Fruit fly (Drosophila melanogaster) whole organism, prepupa: ENCODE results near the gene CG32450.

ENCODE experiments used
- Blimp-1 ChIP-seq: fragments of 200-800 bp; sonication (Bioruptor generic); optimal IDR thresholded peaks from 3 replicates; lab custom pipeline; 2017; ENCODE audit warnings: missing biosample characterization, missing genetic modification characterization, mild to moderate bottlenecking, moderate library complexity, missing genetic modification reagents
- CG10631 ChIP-seq: fragments of 200-800 bp; sonication (Bioruptor generic); optimal IDR thresholded peaks from 2 replicates; lab custom pipeline; 2016; ENCODE audit warnings: missing biosample characterization, missing genetic modification characterization
- CG11294 ChIP-seq: fragments of 200-800 bp; sonication (Bioruptor generic); IDR thresholded peaks from 2 replicates; pipeline ENCODE4 v1.3.6; 2022; ENCODE audit warnings: missing biosample characterization, missing genetic modification characterization
- CG11762 ChIP-seq: fragments of 200-800 bp; sonication (Bioruptor generic); optimal IDR thresholded peaks from 3 replicates; lab custom pipeline; 2016; ENCODE audit warnings: missing biosample characterization, missing genetic modification characterization; ENCODE audit not compliant: insufficient read depth
- CG11902 ChIP-seq: fragments of 200-800 bp; sonication (Bioruptor generic); optimal IDR thresholded peaks from 3 replicates; lab custom pipeline; 2016; ENCODE audit warnings: missing biosample characterization, missing genetic modification characterization
- CG1621 ChIP-seq: fragments of 200-800 bp; sonication (Bioruptor generic); optimal IDR thresholded peaks from 3 replicates; lab custom pipeline; 2018; ENCODE audit warnings: missing biosample characterization, mild to moderate bottlenecking, missing genetic modification characterization
- CG16779 ChIP-seq: fragments of 200-800 bp; sonication (Bioruptor generic); optimal IDR thresholded peaks from 3 replicates; lab custom pipeline; 2017; ENCODE audit warnings: missing biosample characterization, mild to moderate bottlenecking, missing genetic modification characterization
- CG3032 ChIP-seq: fragments of 200-800 bp; optimal IDR thresholded peaks from 2 replicates; lab custom pipeline; 2019; ENCODE audit warnings: missing biosample characterization, mild to moderate bottlenecking, missing genetic modification characterization, moderate library complexity
- CG31627 ChIP-seq: fragments of 200-800 bp; sonication (Bioruptor generic); optimal IDR thresholded peaks from 3 replicates; lab custom pipeline; 2016; ENCODE audit warnings: missing biosample characterization, missing genetic modification characterization
- CG3919 ChIP-seq: fragments of 200-800 bp; sonication (Bioruptor generic); optimal IDR thresholded peaks from 3 replicates; lab custom pipeline; 2016; ENCODE audit warnings: missing biosample characterization, missing genetic modification characterization
- CG4318 ChIP-seq: fragments of 200-800 bp; sonication (Bioruptor generic); optimal IDR thresholded peaks from 3 replicates; lab custom pipeline; 2017; ENCODE audit warnings: missing biosample characterization, mild to moderate bottlenecking, missing genetic modification characterization
- CG6163 ChIP-seq: fragments of 200-800 bp; sonication (Bioruptor generic); IDR thresholded peaks from 3 replicates; pipeline ENCODE4 v1.3.6; 2022; ENCODE audit warnings: missing biosample characterization, missing genetic modification characterization
- CG6276 ChIP-seq: fragments of 200-800 bp; sonication (Bioruptor generic); optimal IDR thresholded peaks from 2 replicates; lab custom pipeline; 2017; ENCODE audit warnings: missing biosample characterization, mild to moderate bottlenecking, missing genetic modification characterization
- CG6792 ChIP-seq: fragments of 200-800 bp; sonication (Bioruptor generic); optimal IDR thresholded peaks from 3 replicates; lab custom pipeline; 2016; ENCODE audit warnings: missing biosample characterization, missing genetic modification characterization
- CG6808 ChIP-seq: fragments of 200-800 bp; sonication (Bioruptor generic); optimal IDR thresholded peaks from 3 replicates; lab custom pipeline; 2017; ENCODE audit warnings: missing biosample characterization, missing genetic modification characterization, mild to moderate bottlenecking, moderate library complexity, missing genetic modification reagents
- CG6854 ChIP-seq: fragments of 200-800 bp; sonication (Bioruptor generic); optimal IDR thresholded peaks from 2 replicates; lab custom pipeline; 2017; ENCODE audit warnings: missing biosample characterization, mild to moderate bottlenecking, missing genetic modification characterization
- CG8119 ChIP-seq: fragments of 200-800 bp; sonication (Bioruptor generic); IDR thresholded peaks from 3 replicates; pipeline ENCODE4 v1.3.6; 2022; ENCODE audit warnings: missing biosample characterization, missing genetic modification characterization
- CG8319 ChIP-seq: fragments of 200-800 bp; sonication (Bioruptor generic); optimal IDR thresholded peaks from 3 replicates; lab custom pipeline; 2016; ENCODE audit warnings: missing biosample characterization, missing genetic modification characterization
- CG8632 ChIP-seq: fragments of 200-800 bp; sonication (Bioruptor generic); optimal IDR thresholded peaks from 3 replicates; lab custom pipeline; 2016; ENCODE audit warnings: missing biosample characterization, missing genetic modification characterization
- CG9139 ChIP-seq: fragments of 200-800 bp; sonication (Bioruptor generic); optimal IDR thresholded peaks from 3 replicates; lab custom pipeline; 2017; ENCODE audit warnings: missing biosample characterization, mild to moderate bottlenecking, missing genetic modification characterization
- Eip75B ChIP-seq: fragments of 200-800 bp; sonication (Bioruptor generic); optimal IDR thresholded peaks from 3 replicates; lab custom pipeline; 2016; ENCODE audit warnings: missing biosample characterization, missing genetic modification characterization
- Eip78C ChIP-seq: fragments of 200-800 bp; sonication (Bioruptor generic); peaks from one replicate; lab custom pipeline; 2016; ENCODE audit warnings: missing biosample characterization, missing genetic modification characterization
- Eip93F ChIP-seq: fragments of 200-800 bp; sonication (Bioruptor generic); optimal IDR thresholded peaks from 2 replicates; lab custom pipeline; 2016; ENCODE audit warnings: missing biosample characterization, mild to moderate bottlenecking, missing genetic modification characterization
- Ets96B ChIP-seq: fragments of 200-800 bp; optimal IDR thresholded peaks from 2 replicates; lab custom pipeline; 2019; ENCODE audit warnings: missing biosample characterization, mild to moderate bottlenecking, missing genetic modification characterization, moderate library complexity
- Gug ChIP-seq: fragments of 200-800 bp; sonication (Bioruptor generic); IDR thresholded peaks from 2 replicates; pipeline ENCODE4 v1.3.6; 2022; ENCODE audit warnings: missing biosample characterization, missing genetic modification characterization
- Hr38 ChIP-seq: sonication (Bioruptor generic); optimal IDR thresholded peaks from 2 replicates; lab custom pipeline; 2016; ENCODE audit warnings: missing biosample characterization, missing genetic modification characterization
- Hr39 ChIP-seq: fragments of 200-800 bp; sonication (Bioruptor generic); optimal IDR thresholded peaks from 2 replicates; lab custom pipeline; 2016; ENCODE audit warnings: missing biosample characterization, missing genetic modification characterization
- Hr4 ChIP-seq: fragments of 200-800 bp; sonication (Bioruptor generic); optimal IDR thresholded peaks from 3 replicates; lab custom pipeline; 2016; ENCODE audit warnings: missing biosample characterization, missing genetic modification characterization
- Lpt ChIP-seq: fragments of 200-800 bp; sonication (Bioruptor generic); optimal IDR thresholded peaks from 3 replicates; lab custom pipeline; 2016; ENCODE audit warnings: missing biosample characterization, missing genetic modification characterization
- Met ChIP-seq: fragments of 200-800 bp; sonication (Bioruptor generic); optimal IDR thresholded peaks from 3 replicates; lab custom pipeline; 2016; ENCODE audit warnings: missing biosample characterization, missing genetic modification characterization
- Smox ChIP-seq: fragments of 200-800 bp; sonication (Bioruptor generic); optimal IDR thresholded peaks from 3 replicates; lab custom pipeline; 2016; ENCODE audit warnings: missing biosample characterization, missing genetic modification characterization
- Sox102F ChIP-seq: fragments of 200-800 bp; sonication (Bioruptor generic); optimal IDR thresholded peaks from 2 replicates; lab custom pipeline; 2016; ENCODE audit warnings: missing biosample characterization, mild to moderate bottlenecking, missing genetic modification characterization
- Sox14 ChIP-seq: fragments of 200-800 bp; sonication (Bioruptor generic); optimal IDR thresholded peaks from 3 replicates; lab custom pipeline; 2016; ENCODE audit warnings: missing biosample characterization, missing genetic modification characterization
- Sox15 ChIP-seq: fragments of 200-800 bp; sonication (Bioruptor generic); optimal IDR thresholded peaks from 3 replicates; lab custom pipeline; 2016; ENCODE audit warnings: missing biosample characterization, missing genetic modification characterization
- achi ChIP-seq: fragments of 200-800 bp; sonication (Bioruptor generic); optimal IDR thresholded peaks from 3 replicates; lab custom pipeline; 2016; ENCODE audit warnings: missing biosample characterization, missing genetic modification characterization
- acj6 ChIP-seq: fragments of 200-800 bp; sonication (Bioruptor generic); optimal IDR thresholded peaks from 3 replicates; lab custom pipeline; 2016; ENCODE audit warnings: missing biosample characterization, missing genetic modification characterization
- dsx ChIP-seq: fragments of 200-800 bp; optimal IDR thresholded peaks from 3 replicates; lab custom pipeline; 2019; ENCODE audit warnings: missing biosample characterization, mild to moderate bottlenecking, missing genetic modification characterization, moderate library complexity; ENCODE audit not compliant: poor library complexity, severe bottlenecking
- eg ChIP-seq: fragments of 200-800 bp; sonication (Bioruptor generic); IDR thresholded peaks from 3 replicates; pipeline ENCODE4 v1.3.6; 2022; ENCODE audit warnings: missing biosample characterization, missing genetic modification characterization
- fd59A ChIP-seq: fragments of 200-800 bp; sonication (Bioruptor generic); optimal IDR thresholded peaks from 2 replicates; lab custom pipeline; 2017; ENCODE audit warnings: missing biosample characterization, mild to moderate bottlenecking, missing genetic modification characterization, missing genetic modification reagents
- fd85E ChIP-seq: fragments of 200-800 bp; sonication (Bioruptor generic); optimal IDR thresholded peaks from 3 replicates; lab custom pipeline; 2016; ENCODE audit warnings: missing biosample characterization, missing genetic modification characterization
- net ChIP-seq: fragments of 200-800 bp; sonication (Bioruptor generic); optimal IDR thresholded peaks from 3 replicates; lab custom pipeline; 2016; ENCODE audit warnings: missing biosample characterization, missing genetic modification characterization
- salr ChIP-seq, 2 experiments: fragments of 200-800 bp; sonication (Bioruptor generic); optimal IDR thresholded peaks; 3 replicates each; lab custom pipeline; 2016 to 2018; ENCODE audit warnings: missing biosample characterization in 2 of 2, missing genetic modification characterization in 2 of 2, mild to moderate bottlenecking in 1 of 2
- ss ChIP-seq, 2 experiments: fragments of 200-800 bp; sonication (Bioruptor generic); optimal IDR thresholded peaks; 2 replicates in 1 of 2; 3 replicates in 1 of 2; lab custom pipeline; 2017 to 2018; ENCODE audit warnings: mild to moderate bottlenecking in 2 of 2, missing biosample characterization in 2 of 2, missing genetic modification characterization in 2 of 2, moderate library complexity in 1 of 2
- svp ChIP-seq: fragments of 200-800 bp; sonication (Bioruptor generic); peaks from one replicate; lab custom pipeline; 2016; ENCODE audit warnings: missing biosample characterization, missing genetic modification characterization

CG32450 gene

DNA sequence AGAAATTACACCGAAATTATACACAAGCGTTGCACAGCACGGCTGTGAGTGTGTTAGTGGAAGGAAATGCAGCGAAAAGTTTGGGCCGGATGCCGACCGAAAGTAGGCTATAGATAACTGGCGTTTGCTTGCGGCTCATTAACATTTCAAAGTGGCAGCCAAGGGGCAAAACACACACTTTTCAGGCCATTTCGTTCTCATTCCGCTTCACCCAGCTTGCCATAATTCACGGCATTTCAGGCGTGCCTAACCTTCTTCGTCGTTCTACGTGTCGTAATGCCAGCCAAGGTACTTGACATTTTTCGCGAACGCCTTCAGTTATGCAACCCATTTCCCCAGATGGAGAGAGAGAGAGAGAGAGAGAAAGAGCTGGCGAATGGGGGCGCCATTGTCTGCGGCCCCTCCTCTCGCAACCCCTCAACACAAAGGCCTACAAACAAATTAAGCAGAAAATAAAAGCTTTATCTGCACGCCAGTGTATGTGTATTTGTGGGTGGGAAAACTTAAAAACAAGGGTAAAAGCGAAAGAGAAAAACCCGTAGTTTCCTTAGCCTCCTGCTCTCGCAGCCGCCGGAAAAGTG is 17.1 kb downstream of the CG32450 start:
- TF ChIP-seq CG16779 (tag; lab: Kevin White, UChicago): no peak
- TF ChIP-seq achi (GFP tag; lab: Kevin White, UChicago): no peak
- no peak for TF ChIP-seq Hr38 (GFP tag; lab: Kevin White, UChicago)
- no peak for TF ChIP-seq dsx (GFP tag; lab: Kevin White, UChicago)
- TF ChIP-seq Eip78C (GFP tag; lab: Kevin White, UChicago): no peak
- peak; percentile 25 for TF ChIP-seq svp (GFP tag; lab: Kevin White, UChicago)
- TF ChIP-seq Ets96B (tag; lab: Kevin White, UChicago): no peak
- no peak for TF ChIP-seq Eip93F (GFP tag; lab: Kevin White, UChicago)
- TF ChIP-seq CG8319 (GFP tag; lab: Kevin White, UChicago): no peak
- TF ChIP-seq fd59A (GFP tag; lab: Kevin White, UChicago): peak; percentile 19
- no peak for TF ChIP-seq CG1621 (tag; lab: Kevin White, UChicago)
- no peak for TF ChIP-seq CG8119 (GFP tag; lab: Robert Waterston, UW)
- TF ChIP-seq CG11294: no peak
- TF ChIP-seq CG6808: no peak
- no peak for TF ChIP-seq CG31627 (GFP tag; lab: Kevin White, UChicago)
- no peak for TF ChIP-seq CG6854
- TF ChIP-seq Sox14: no peak
- TF ChIP-seq CG3032 (tag; lab: Kevin White, UChicago): no peak
- no peak for TF ChIP-seq Hr4 (GFP tag; lab: Kevin White, UChicago)
- no peak for TF ChIP-seq Gug (GFP tag; lab: Robert Waterston, UW)
- TF ChIP-seq Met (GFP tag; lab: Kevin White, UChicago): no peak
- peak in 1 of 2 experiments; percentile 23 for TF ChIP-seq salr (GFP tag; optimal IDR thresholded peaks at IDR 0.05; lab: Kevin White, UChicago)
- peak; percentile 1 for TF ChIP-seq CG9139
- TF ChIP-seq CG4318 (GFP tag; lab: Kevin White, UChicago): no peak
- no peak for TF ChIP-seq CG10631 (GFP tag; lab: Kevin White, UChicago)
- TF ChIP-seq CG6163 (GFP tag; lab: Robert Waterston, UW): no peak
- TF ChIP-seq Sox15 (GFP tag; lab: Kevin White, UChicago): no peak
- peak; percentile 21 for TF ChIP-seq CG3919 (GFP tag; lab: Kevin White, UChicago)
- no peak for TF ChIP-seq Sox102F (GFP tag; lab: Kevin White, UChicago)
- TF ChIP-seq CG6276 (GFP tag; lab: Kevin White, UChicago): no peak
- no peak for TF ChIP-seq Smox (GFP tag; lab: Kevin White, UChicago)
- TF ChIP-seq acj6: no peak
- TF ChIP-seq CG6792 (GFP tag; lab: Kevin White, UChicago): no peak
- TF ChIP-seq Lpt (GFP tag; lab: Kevin White, UChicago): no peak
- TF ChIP-seq ss (GFP tag; optimal IDR thresholded peaks at IDR 0.05; lab: Kevin White, UChicago): no peak
- TF ChIP-seq CG11762 (GFP tag; lab: Kevin White, UChicago): no peak
- TF ChIP-seq net: no peak
- no peak for TF ChIP-seq CG11902 (GFP tag; lab: Kevin White, UChicago)
- no peak for TF ChIP-seq Blimp-1 (GFP tag; lab: Kevin White, UChicago)
- no peak for TF ChIP-seq CG8632 (GFP tag; lab: Kevin White, UChicago)
- TF ChIP-seq Eip75B: no peak
- no peak for TF ChIP-seq eg (GFP tag; lab: Robert Waterston, UW)
- no peak for TF ChIP-seq Hr39 (GFP tag; lab: Kevin White, UChicago)
- TF ChIP-seq fd85E (GFP tag; lab: Kevin White, UChicago): no peak
